Fruit fly (Drosophila melanogaster): ENCODE results near the gene CG34238.

CG34238 gene

DNA sequence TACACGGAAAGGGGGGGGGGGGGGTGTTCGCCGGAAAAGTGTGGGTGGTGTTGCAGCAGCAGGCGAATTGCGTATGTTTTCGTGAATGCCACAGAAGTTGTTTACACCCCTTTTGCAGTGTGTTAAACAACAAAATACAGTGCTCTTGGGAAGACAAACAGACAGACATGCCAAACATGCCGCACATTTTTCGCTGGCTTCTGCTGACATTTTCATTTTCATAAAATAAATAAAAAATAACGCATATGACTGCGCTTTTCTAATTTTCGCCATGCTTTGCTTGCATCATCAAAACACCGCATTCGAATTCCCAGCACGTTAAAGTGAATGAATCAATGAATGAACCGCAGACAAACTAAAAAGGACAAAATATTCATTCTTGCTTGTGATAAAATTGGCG is 25.0 kb downstream of the CG34238 start:
- TF ChIP-seq CG17801 (GFP tag; optimal IDR thresholded peaks at IDR 0.05; ENCODE audit: partially characterized antibody) = no peak

DNA sequence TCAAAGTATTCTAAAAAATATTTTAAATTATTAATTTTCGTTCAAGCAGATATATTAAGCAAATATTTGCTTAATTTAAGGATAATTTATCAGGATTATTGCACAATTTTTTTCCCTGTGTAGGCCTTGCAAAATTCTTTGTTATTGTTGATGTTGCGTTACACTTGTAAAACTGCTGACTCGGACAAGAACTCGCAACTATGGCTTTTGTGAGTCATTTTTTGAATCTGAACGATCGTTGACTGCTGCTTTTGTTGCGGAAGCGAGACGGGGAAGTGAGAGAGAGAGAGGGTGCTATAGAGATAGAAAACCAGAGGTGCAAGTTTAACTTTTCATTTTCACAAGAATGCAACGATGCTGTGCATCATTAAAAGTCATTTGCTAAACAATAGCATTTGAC is 26.2 kb downstream of the CG34238 start:
- no peak for TF ChIP-seq CG17801 (GFP tag; optimal IDR thresholded peaks at IDR 0.05; ENCODE audit: partially characterized antibody)

DNA sequence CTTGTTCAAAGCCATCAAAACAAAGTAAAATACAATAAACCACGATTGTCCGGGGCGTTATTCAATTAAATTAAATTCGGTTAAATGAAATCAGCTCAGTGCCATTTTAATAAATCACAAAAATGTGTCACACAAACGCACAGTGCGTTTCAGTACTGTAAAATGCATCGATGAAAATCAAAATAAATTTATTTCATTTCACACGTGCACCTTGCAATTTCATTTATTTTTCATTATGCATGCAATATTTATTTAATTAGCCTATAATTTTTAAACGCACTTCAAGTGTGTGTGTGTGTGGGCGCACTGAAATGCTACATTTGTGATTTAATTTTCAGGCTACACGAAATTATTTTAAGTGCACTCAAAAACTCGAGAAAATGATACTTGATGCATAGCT is 28.1 kb downstream of the CG34238 start:
- TF ChIP-seq CG17801 (GFP tag; optimal IDR thresholded peaks at IDR 0.05; ENCODE audit: partially characterized antibody) = no peak

DNA sequence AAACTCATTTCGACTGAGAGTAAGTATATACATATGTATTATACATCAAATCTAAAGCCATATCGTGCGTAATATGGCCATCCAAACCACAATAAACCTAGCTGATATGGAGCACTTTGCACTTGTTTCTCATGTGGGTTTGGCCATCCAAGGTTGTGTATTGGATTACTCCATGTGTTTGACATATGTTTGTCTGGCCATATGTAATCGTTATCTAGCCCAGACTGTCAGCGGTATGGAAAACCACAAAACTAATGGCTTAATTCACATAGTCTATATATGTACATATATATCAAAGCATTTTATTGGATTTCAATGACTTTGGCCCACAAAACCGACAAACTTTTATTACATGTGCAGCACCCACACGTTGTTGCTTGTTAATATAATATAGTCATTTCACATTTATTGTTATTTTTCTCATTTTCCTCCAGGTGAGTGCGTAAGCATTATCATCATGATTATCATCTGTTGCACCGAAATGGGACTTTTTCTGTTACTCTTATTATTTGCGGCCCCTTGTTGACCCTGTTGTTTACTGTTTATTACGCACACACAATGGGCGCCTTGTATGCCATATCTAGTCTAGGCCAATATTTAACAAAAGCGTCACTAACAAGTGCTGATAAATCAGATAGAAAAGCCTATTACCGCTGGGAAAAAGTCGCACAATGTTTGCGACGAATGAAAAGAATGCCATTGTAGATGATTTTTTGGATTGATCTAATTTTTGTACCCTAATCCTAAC is 30.3 kb downstream of the CG34238 start:
- no peak for TF ChIP-seq CG17801 (GFP tag; optimal IDR thresholded peaks at IDR 0.05; ENCODE audit: partially characterized antibody)

DNA sequence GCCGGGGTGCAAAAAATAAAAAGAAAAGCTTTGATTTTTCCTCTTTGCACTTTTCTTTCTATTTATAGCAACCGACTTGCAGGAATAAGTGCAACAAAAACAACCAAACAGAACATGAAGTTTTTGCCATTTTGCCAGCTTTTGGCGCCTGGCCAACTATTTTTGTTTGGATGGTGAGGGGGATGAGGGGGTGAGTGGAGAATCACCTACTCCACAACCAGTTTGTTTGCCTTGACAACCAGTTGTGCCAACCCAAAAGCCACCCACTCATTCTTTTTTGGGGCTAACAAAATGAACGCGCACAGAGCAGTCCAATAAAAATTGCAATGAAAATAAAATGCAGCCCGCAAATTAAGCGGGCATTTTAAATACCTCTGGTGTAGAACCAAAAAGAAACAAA is 31.0 kb downstream of the CG34238 start:
- no peak for TF ChIP-seq CG17801 (GFP tag; optimal IDR thresholded peaks at IDR 0.05; ENCODE audit: partially characterized antibody)

DNA sequence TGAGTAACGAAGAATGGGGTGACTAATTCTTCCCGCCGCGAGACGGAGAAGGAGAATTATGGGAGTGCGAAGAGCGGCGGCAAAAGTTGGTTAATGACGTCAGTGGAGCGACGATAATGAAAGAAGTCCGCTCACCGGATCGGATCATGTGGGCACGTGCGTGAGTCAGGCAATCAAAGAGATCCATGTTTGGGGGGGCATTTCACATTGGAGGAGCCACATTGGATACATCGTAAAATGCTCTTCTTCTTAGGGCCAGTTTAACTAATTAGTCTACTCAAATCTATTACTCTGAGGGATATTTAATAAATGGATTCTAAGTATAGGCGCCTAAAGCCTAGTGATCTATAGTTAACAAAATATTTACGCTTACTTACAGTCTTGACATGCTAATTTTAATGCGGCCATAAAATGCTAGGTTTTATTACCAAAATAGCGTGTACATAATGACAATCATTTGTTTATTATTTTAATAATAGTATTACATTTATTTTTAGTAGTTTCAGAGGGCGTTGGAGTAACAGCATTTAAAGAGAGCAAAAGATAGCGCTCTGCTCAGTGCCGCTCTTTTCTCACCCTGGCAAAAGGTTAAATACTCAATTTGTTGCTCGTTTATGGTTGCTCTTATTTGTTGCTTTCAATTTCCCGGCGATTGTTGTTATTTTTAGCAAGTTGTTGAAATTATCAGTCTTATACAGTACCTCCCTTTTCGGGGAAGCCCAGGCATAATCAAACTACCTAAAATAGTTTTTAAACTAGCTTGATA is 32.2 kb downstream of the CG34238 start:
- no peak for TF ChIP-seq CG17801 (GFP tag; optimal IDR thresholded peaks at IDR 0.05; ENCODE audit: partially characterized antibody)

DNA sequence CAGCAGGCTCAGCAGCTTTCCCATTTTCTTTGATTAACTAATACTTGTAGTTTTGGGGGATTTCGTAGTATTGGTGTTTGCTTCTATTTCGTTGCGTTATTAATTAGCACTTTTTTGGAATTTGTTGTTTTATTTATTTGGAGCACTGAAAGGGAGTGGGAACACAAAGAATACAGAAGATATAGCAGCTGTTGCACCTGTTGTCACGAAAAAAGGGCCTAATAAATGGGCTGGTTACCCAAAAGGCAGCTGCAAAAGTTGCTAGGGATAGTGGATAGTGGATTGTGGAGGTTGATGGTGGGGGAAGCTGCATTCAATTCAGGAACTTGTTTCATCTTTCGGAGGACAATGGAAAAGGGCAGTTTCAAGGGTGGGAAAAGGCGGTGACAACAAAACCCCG is 33.2 kb downstream of the CG34238 start:
- TF ChIP-seq CG17801 (GFP tag; optimal IDR thresholded peaks at IDR 0.05; ENCODE audit: partially characterized antibody) = no peak

DNA sequence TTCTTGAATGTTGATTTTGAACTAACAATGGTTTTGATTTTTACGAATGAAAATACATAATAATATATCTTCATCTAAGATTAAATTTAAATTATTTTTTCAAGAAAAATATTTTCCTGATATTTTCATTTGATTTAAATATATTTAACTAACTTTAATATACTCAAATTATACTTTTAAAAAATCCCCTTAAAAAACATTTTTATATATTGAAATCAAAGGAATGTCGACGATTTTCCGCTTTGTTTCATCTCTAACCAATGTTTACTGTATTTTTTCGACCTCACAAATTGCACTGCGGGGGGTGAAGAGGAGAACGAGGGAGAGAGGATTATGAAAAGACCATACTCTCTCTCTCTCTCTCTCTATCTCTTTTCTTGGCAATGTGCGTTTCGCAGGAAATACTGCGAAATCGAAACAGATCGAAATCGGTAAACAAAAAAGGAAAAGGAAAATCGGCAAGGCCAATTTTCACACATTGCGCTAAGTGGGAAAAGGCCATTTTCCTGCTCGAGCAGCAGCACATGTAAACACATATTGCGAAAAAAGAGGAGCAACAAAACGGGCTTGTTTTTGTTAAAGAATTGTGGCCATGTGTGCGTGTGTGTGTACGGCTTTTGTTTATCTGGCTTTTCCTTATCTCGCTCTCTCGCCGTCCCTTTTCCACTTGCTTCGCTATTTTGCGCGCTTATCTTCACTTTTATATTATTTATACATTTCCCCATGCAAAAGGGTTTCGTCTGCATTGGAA is 33.9 kb downstream of the CG34238 start:
- no peak for TF ChIP-seq CG17801 (GFP tag; optimal IDR thresholded peaks at IDR 0.05; ENCODE audit: partially characterized antibody)

DNA sequence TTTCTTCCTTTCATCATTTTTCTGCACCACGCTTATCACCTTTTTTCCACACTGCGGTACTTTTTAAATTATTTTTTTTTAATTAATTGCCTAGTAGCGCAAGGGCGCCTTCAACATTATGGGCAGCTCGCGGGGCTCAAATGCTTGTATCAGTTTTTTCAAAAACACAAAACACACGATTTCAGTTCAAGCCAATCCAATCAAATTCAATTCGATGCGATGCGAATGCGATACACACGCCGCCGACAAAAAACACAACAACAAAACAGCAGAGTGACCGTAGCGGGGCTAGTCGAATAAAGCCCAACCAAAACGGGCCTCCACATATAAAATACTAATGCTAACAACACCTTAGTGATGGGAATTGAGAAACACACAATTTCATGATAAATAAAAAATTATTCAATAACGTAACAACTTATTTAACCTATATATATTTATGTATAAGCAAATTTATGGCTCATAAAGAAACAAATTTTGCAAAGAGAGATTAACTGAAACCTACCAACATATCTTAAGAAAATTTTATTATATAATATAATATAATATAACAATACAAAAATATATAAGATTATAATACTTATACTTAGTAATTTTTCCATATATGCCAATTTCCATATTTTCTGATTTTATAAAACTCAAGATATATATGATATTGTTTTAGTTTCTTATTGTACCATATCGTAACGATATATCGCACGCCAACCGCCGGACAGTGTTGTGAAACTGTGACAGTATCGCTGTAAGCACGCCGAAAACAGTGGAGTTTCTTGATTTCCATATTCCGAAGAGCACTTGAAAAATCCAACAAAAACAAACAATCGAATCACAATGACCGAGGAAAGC is 34.7 kb downstream of the CG34238 start, which contains the start of the genes CG32066 and CG8003:
TSS of gene CG32066 (minus strand) at position 270 of the 846 bp plus-strand sequence.
TSS of gene CG8003 (plus strand) at position 732 of the 846 bp plus-strand sequence.
- peak; percentile 53 for TF ChIP-seq CG17801 (GFP tag; optimal IDR thresholded peaks at IDR 0.05; ENCODE audit: partially characterized antibody)

DNA sequence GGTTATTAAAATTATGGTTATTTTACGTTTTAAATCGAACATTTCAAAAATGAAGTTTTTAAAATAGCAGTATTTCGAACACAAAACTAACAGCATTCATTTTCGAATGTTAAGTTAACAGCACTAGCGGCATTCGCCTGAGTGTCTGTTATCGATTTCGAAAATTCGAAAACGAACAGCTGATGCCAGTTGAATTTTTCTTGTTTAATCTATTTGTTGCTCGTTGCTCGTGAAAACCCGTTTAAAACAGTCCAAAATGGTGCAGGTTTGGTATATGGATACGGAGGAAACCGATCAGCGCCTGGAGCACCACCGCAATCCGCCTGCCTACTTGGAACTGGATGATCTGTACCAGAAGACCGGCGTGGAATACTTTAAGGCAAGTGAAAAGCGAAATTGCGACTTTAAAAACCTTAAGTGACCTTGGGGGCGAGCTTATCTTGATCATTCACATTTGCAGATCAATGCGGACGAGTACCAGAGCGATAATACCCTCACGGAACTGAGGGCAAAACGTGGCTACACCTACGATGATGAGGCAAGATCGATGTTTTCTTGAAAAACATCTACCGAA is 37.0 kb downstream of the CG34238 start, which contains the start of gene Adi1:
TSS of gene Adi1 (plus strand) at position 187 of the 574 bp plus-strand sequence.
- no peak for TF ChIP-seq CG17801 (GFP tag; optimal IDR thresholded peaks at IDR 0.05; ENCODE audit: partially characterized antibody)

DNA sequence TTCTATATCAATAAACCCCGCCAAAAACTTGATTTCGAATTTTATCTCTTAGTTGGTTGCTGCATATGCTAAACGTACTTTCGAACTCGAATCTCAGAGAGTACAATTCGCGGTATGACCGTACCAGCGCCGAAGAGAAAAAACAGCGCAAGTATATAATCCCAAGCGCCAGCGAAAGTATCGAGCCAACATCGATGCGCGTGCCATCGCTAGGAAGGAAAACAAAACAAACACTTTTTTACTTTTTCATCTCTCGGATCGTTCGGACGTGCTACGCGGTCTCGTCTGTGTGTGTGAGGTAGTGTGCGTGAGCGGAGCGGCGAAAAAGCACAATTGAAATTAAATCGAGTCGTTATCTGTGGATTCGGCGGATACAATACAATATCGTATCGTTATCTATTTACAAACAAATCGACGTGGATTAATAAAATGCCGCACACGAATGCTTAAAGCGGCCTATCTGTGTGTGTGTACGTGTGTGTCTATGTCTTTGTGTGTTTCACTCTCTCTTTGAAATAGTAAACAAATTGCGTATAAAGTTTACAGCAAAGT is 38.3 kb downstream of the CG34238 start, which contains the start of gene simj:
TSS of gene simj (plus strand) at position 229 of the 552 bp plus-strand sequence.
- peak; percentile 79 for TF ChIP-seq CG17801 (GFP tag; optimal IDR thresholded peaks at IDR 0.05; ENCODE audit: partially characterized antibody)

DNA sequence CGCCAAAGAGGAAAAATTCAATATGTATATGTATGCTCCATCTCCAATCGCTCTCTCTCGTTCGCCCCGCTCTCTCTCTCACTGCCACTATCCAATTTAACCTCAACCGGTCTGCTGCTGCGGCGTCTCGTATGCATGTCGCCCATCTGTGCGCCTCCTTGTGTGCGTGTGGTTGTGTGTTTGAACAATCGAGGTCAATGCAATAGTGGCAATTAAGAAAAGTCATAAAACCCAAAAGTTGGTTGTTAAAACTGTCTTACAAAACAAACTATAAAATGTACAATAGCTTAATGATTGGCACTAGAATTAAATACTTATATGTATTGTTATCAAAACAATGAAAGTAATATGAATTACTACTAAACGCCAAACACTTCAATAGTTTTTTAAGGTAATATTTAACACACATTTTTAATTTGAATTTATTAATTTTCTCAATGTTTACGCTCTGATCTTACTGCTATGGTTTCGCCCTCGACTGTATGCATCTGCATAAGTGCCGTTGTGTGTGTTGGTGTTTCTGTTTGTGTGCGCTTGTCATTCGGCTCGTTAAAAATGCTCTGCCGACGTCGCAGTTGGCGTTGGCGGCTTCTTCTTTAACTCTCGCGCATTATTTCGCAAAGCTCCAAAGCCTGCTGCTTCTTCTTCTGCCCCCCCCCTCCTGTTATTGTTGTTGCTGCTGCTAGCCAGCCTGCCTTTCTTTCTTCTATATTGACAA is 39.3 kb downstream of the CG34238 start:
- TF ChIP-seq CG17801 (GFP tag; optimal IDR thresholded peaks at IDR 0.05; ENCODE audit: partially characterized antibody) = peak; percentile 98

DNA sequence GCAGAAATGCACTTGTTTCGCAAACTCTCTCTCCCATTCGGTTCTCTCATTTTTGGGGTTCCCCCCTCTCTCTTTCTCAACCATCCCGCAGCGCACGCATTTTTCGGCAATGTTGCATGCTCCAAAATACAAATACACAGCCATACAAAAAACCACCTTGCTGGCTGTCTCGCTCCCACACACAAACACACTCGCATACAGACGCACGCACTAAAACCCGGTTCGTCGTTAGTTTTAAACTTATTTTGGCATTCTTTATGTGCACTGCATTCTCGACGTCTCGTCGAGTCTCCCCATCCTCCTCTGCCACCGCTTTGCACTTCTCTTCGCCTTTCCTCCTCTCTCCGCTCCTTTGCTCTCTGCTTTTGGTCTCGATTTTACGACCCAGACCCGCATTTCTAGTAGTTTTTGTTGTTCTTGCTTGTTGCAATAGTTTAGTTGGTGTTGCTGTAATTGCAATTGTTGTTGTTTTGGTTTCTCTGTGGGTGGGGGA is 40.3 kb downstream of the CG34238 start:
- TF ChIP-seq CG17801 (GFP tag; optimal IDR thresholded peaks at IDR 0.05; ENCODE audit: partially characterized antibody) = no peak

All from ovary, adult (tissue).